Fruit fly (Drosophila melanogaster) whole organism, embryonic: ENCODE measurements around the gene SLC5A11.

Experiments used
- Antp ChIP-seq: fragments of 200-800 bp; sonication (Bioruptor generic); optimal IDR thresholded peaks from 3 replicates; lab custom pipeline; 2016; ENCODE audit warnings: missing biosample characterization, missing genetic modification characterization
- Blimp-1 ChIP-seq: fragments of 200-800 bp; sonication (Bioruptor generic); optimal IDR thresholded peaks from 3 replicates; lab custom pipeline; 2018; ENCODE audit warnings: missing biosample characterization, missing genetic modification characterization, mild to moderate bottlenecking, moderate library complexity, missing genetic modification reagents
- Bteb2 ChIP-seq: fragments of 200-800 bp; sonication (Bioruptor generic); optimal IDR thresholded peaks from 2 replicates; lab custom pipeline; 2016; ENCODE audit warnings: missing biosample characterization, missing genetic modification characterization
- CG10462 ChIP-seq: fragments of 200-800 bp; sonication (Bioruptor generic); optimal IDR thresholded peaks from 2 replicates; lab custom pipeline; 2016; ENCODE audit warnings: missing biosample characterization, missing genetic modification characterization
- CG11560 ChIP-seq: fragments of 200-800 bp; sonication (Bioruptor generic); IDR thresholded peaks from 3 replicates; pipeline ENCODE4 v1.3.6; 2022; ENCODE audit warnings: missing biosample characterization, missing genetic modification characterization
- CG12391 ChIP-seq: fragments of 200-800 bp; sonication (Bioruptor generic); optimal IDR thresholded peaks from 3 replicates; lab custom pipeline; 2018; ENCODE audit warnings: missing biosample characterization, mild to moderate bottlenecking, missing genetic modification characterization, moderate library complexity
- CG12744 ChIP-seq: fragments of 200-800 bp; sonication (Bioruptor generic); optimal IDR thresholded peaks from 2 replicates; lab custom pipeline; 2016; ENCODE audit warnings: missing biosample characterization, missing genetic modification characterization
- CG13775 ChIP-seq: fragments of 200-800 bp; sonication (Bioruptor generic); optimal IDR thresholded peaks from 3 replicates; lab custom pipeline; 2017; ENCODE audit warnings: missing biosample characterization, mild to moderate bottlenecking, missing genetic modification characterization
- CG14710 ChIP-seq: fragments of 200-800 bp; sonication (Bioruptor generic); optimal IDR thresholded peaks from 3 replicates; lab custom pipeline; 2019; ENCODE audit warnings: missing biosample characterization, mild to moderate bottlenecking, missing genetic modification characterization, moderate library complexity
- CG15514 ChIP-seq: fragments of 200-800 bp; sonication (Bioruptor generic); optimal IDR thresholded peaks from 3 replicates; lab custom pipeline; 2017; ENCODE audit warnings: missing biosample characterization, missing genetic modification characterization, mild to moderate bottlenecking, moderate library complexity, missing genetic modification reagents
- CG15696 ChIP-seq: fragments of 200-800 bp; sonication (Bioruptor generic); optimal IDR thresholded peaks from 2 replicates; lab custom pipeline; 2019; ENCODE audit warnings: missing biosample characterization, mild to moderate bottlenecking, missing genetic modification characterization, moderate library complexity
- CG2120 ChIP-seq: fragments of 200-800 bp; sonication (Bioruptor generic); optimal IDR thresholded peaks from 3 replicates; lab custom pipeline; 2016; ENCODE audit warnings: missing biosample characterization, missing genetic modification characterization
- CG3281 ChIP-seq: fragments of 200-800 bp; sonication (Bioruptor generic); optimal IDR thresholded peaks from 3 replicates; lab custom pipeline; 2017; ENCODE audit warnings: missing biosample characterization, mild to moderate bottlenecking, missing genetic modification characterization
- CG3838 ChIP-seq: fragments of 200-800 bp; sonication (Bioruptor generic); optimal IDR thresholded peaks from 3 replicates; lab custom pipeline; 2016; ENCODE audit warnings: missing biosample characterization, missing genetic modification characterization
- CG3847 ChIP-seq: fragments of 200-800 bp; sonication (Bioruptor generic); IDR thresholded peaks from 2 replicates; pipeline ENCODE4 v1.3.6; 2022; ENCODE audit warnings: missing biosample characterization, missing genetic modification characterization
- CG6654 ChIP-seq: fragments of 200-800 bp; sonication (Bioruptor generic); optimal IDR thresholded peaks from 2 replicates; lab custom pipeline; 2017; ENCODE audit warnings: missing biosample characterization, mild to moderate bottlenecking, missing genetic modification characterization
- CG7839 ChIP-seq: fragments of 200-800 bp; sonication (Bioruptor generic); optimal IDR thresholded peaks from 3 replicates; lab custom pipeline; 2018; ENCODE audit warnings: missing biosample characterization, mild to moderate bottlenecking, missing genetic modification characterization, moderate library complexity
- CG8281 ChIP-seq: fragments of 200-800 bp; sonication (Bioruptor generic); optimal IDR thresholded peaks from 2 replicates; lab custom pipeline; 2018; ENCODE audit warnings: missing biosample characterization, mild to moderate bottlenecking, missing genetic modification characterization, moderate library complexity
- HLH54F ChIP-seq: fragments of 200-800 bp; sonication (Bioruptor generic); optimal IDR thresholded peaks from 3 replicates; lab custom pipeline; 2016; ENCODE audit warnings: missing biosample characterization, missing genetic modification characterization
- Hey ChIP-seq: fragments of 200-800 bp; sonication (Bioruptor generic); optimal IDR thresholded peaks from 3 replicates; lab custom pipeline; 2018; ENCODE audit warnings: missing biosample characterization, mild to moderate bottlenecking, missing genetic modification characterization
- Kr ChIP-seq: fragments of 200-800 bp; sonication (Bioruptor generic); optimal IDR thresholded peaks from 2 replicates; lab custom pipeline; 2017; ENCODE audit warnings: missing biosample characterization, mild to moderate bottlenecking, missing genetic modification characterization
- NC2β ChIP-seq: fragments of 200-800 bp; sonication (Bioruptor generic); optimal IDR thresholded peaks from 2 replicates; lab custom pipeline; 2016; ENCODE audit warnings: missing biosample characterization, missing genetic modification characterization
- Neu2 ChIP-seq: fragments of 200-800 bp; sonication (Bioruptor generic); optimal IDR thresholded peaks from 3 replicates; lab custom pipeline; 2016; ENCODE audit warnings: missing biosample characterization, missing genetic modification characterization, borderline replicate concordance
- NfI ChIP-seq: fragments of 200-800 bp; sonication (Bioruptor generic); optimal IDR thresholded peaks from 3 replicates; lab custom pipeline; 2018; ENCODE audit warnings: missing biosample characterization, mild to moderate bottlenecking, missing genetic modification characterization, moderate library complexity
- Optix ChIP-seq: fragments of 200-800 bp; sonication (Bioruptor generic); IDR thresholded peaks from 3 replicates; pipeline ENCODE4 v1.3.6; 2022; ENCODE audit warnings: missing biosample characterization, missing genetic modification characterization
- Sry-δ ChIP-seq: fragments of 200-800 bp; sonication (Bioruptor generic); optimal IDR thresholded peaks from 2 replicates; lab custom pipeline; 2016; ENCODE audit warnings: missing biosample characterization, missing genetic modification characterization
- TFAM ChIP-seq: fragments of 200-800 bp; sonication (Bioruptor generic); optimal IDR thresholded peaks from 2 replicates; lab custom pipeline; 2017; ENCODE audit warnings: missing biosample characterization, missing genetic modification characterization, inconsistent platforms
- Xbp1 ChIP-seq: fragments of 200-800 bp; sonication (Bioruptor generic); optimal IDR thresholded peaks from 3 replicates; lab custom pipeline; 2016; ENCODE audit warnings: missing biosample characterization, mild to moderate bottlenecking, missing genetic modification characterization
- ap ChIP-seq: fragments of 200-800 bp; sonication (Bioruptor generic); IDR thresholded peaks from 2 replicates; pipeline ENCODE4 v1.3.6; 2022; ENCODE audit warnings: missing biosample characterization, missing genetic modification characterization
- ash1 ChIP-seq: fragments of 200-800 bp; sonication (Bioruptor generic); optimal IDR thresholded peaks from 2 replicates; lab custom pipeline; 2018; ENCODE audit warnings: missing biosample characterization, mild to moderate bottlenecking, missing genetic modification characterization
- az2 ChIP-seq: fragments of 200-800 bp; sonication (Bioruptor generic); optimal IDR thresholded peaks from 3 replicates; lab custom pipeline; 2016; ENCODE audit warnings: missing biosample characterization, missing genetic modification characterization
- chif ChIP-seq, 2 experiments: fragments of 200-800 bp; sonication (Bioruptor generic); optimal IDR thresholded peaks; 3 replicates each; lab custom pipeline; 2016; ENCODE audit warnings: missing biosample characterization in 2 of 2, missing genetic modification characterization in 2 of 2
- chm ChIP-seq: fragments of 200-800 bp; sonication (Bioruptor generic); IDR thresholded peaks from 2 replicates; pipeline ENCODE4 v1.3.6; 2022; ENCODE audit warnings: missing biosample characterization, missing genetic modification characterization
- chn ChIP-seq: fragments of 200-800 bp; sonication (Bioruptor generic); optimal IDR thresholded peaks from 2 replicates; lab custom pipeline; 2016; ENCODE audit warnings: missing biosample characterization, missing genetic modification characterization
- en ChIP-seq: fragments of 200-800 bp; sonication (Bioruptor generic); optimal IDR thresholded peaks from 2 replicates; lab custom pipeline; 2016; ENCODE audit warnings: missing biosample characterization, missing genetic modification characterization
- eve ChIP-seq, 2 experiments: fragments of >200 bp; optimal IDR thresholded peaks; 2 replicates each; lab custom pipeline; 2017; ENCODE audit warnings: missing biosample characterization in 2 of 2, missing genetic modification characterization in 2 of 2
- ewg ChIP-seq: fragments of 200-800 bp; sonication (Bioruptor generic); optimal IDR thresholded peaks from 3 replicates; lab custom pipeline; 2017; ENCODE audit warnings: mild to moderate bottlenecking, missing biosample characterization, missing genetic modification reagents, missing genetic modification characterization
- gcm ChIP-seq: fragments of 200-800 bp; sonication (Bioruptor generic); optimal IDR thresholded peaks from 2 replicates; lab custom pipeline; 2019; ENCODE audit warnings: missing biosample characterization, mild to moderate bottlenecking, missing genetic modification characterization, moderate library complexity
- grau ChIP-seq: fragments of 200-800 bp; optimal IDR thresholded peaks from 3 replicates; lab custom pipeline; 2019; ENCODE audit warnings: missing biosample characterization, mild to moderate bottlenecking, missing genetic modification characterization, moderate library complexity
- h ChIP-seq: fragments of >200 bp; optimal IDR thresholded peaks from 2 replicates; lab custom pipeline; 2017
- hb ChIP-seq: fragments of 200-800 bp; sonication (Bioruptor generic); IDR thresholded peaks from 3 replicates; pipeline ENCODE4 v1.3.6; 2022; ENCODE audit warnings: missing biosample characterization, missing genetic modification characterization; ENCODE audit not compliant: partially characterized antibody
- hbn ChIP-seq: fragments of 200-800 bp; sonication (Bioruptor generic); IDR thresholded peaks from 2 replicates; pipeline ENCODE4 v1.3.6; 2022; ENCODE audit warnings: missing biosample characterization, missing genetic modification characterization; ENCODE audit not compliant: partially characterized antibody
- ind ChIP-seq: fragments of 200-800 bp; sonication (Bioruptor generic); optimal IDR thresholded peaks from 3 replicates; lab custom pipeline; 2016; ENCODE audit warnings: missing biosample characterization, missing genetic modification characterization
- kay ChIP-seq: fragments of 200-800 bp; sonication (Bioruptor generic); optimal IDR thresholded peaks from 2 replicates; lab custom pipeline; 2016; ENCODE audit warnings: missing biosample characterization, missing genetic modification characterization
- peb ChIP-seq: fragments of 200-800 bp; sonication (Bioruptor generic); IDR thresholded peaks from 2 replicates; pipeline ENCODE4 v1.3.6; 2022; ENCODE audit warnings: missing biosample characterization, missing genetic modification characterization
- sens-2 ChIP-seq: fragments of 200-800 bp; sonication (Bioruptor generic); IDR thresholded peaks from 2 replicates; pipeline ENCODE4 v1.3.6; 2022; ENCODE audit warnings: missing biosample characterization, missing genetic modification characterization
- tll ChIP-seq, 2 experiments: fragments of 200-800 bp in 1 of 2; fragments of >200 bp in 1 of 2; sonication (Bioruptor generic) in 1 of 2; optimal IDR thresholded peaks; 2 replicates each; lab custom pipeline; 2017 to 2019; ENCODE audit warnings: missing biosample characterization in 2 of 2, missing genetic modification characterization in 2 of 2, mild to moderate bottlenecking in 1 of 2, moderate library complexity in 1 of 2
- tna ChIP-seq: fragments of 200-800 bp; sonication (Bioruptor generic); IDR thresholded peaks from 2 replicates; pipeline ENCODE4 v1.3.6; 2022; ENCODE audit warnings: missing biosample characterization, missing genetic modification characterization; ENCODE audit not compliant: partially characterized antibody
- yki ChIP-seq: fragments of >200 bp; optimal IDR thresholded peaks from 3 replicates; lab custom pipeline; 2018
- z ChIP-seq: fragments of 200-800 bp; sonication (Bioruptor generic); IDR thresholded peaks from 3 replicates; pipeline ENCODE4 v1.3.6; 2022; ENCODE audit warnings: missing biosample characterization, missing genetic modification characterization
- zfh2 ChIP-seq: fragments of 200-800 bp; sonication (Bioruptor generic); optimal IDR thresholded peaks from 2 replicates; lab custom pipeline; 2016; ENCODE audit warnings: missing biosample characterization, missing genetic modification characterization

Gene SLC5A11

dm6 chr2L:8165800-8166576 lies 38.9 kb downstream of the SLC5A11 start (continued):
- TF ChIP-seq CG6654 (GFP tag; lab: Kevin White, UChicago) (no peak), peb (GFP tag; lab: Robert Waterston, UW) (no peak), CG15514 (GFP tag; lab: Kevin White, UChicago) (no peak), TFAM (GFP tag; lab: Kevin White, UChicago) (no peak), eve (GFP tag; optimal IDR thresholded peaks at IDR 0.05; lab: Kevin White, UChicago) (no peak), Sry-δ (no peak), CG3838 (GFP tag; lab: Kevin White, UChicago) (no peak), CG12744 (GFP tag; lab: Kevin White, UChicago) (peak; percentile 10), kay (GFP tag; lab: Kevin White, UChicago) (no peak), Optix (GFP tag; lab: Robert Waterston, UW) (no peak), NC2β (GFP tag; lab: Kevin White, UChicago) (no peak), hbn (GFP tag; lab: Robert Waterston, UW) (no peak), Antp (GFP tag; lab: Kevin White, UChicago) (no peak), CG8281 (tag; lab: Kevin White, UChicago) (no peak), gcm (GFP tag; lab: Kevin White, UChicago) (no peak), Bteb2 (GFP tag; lab: Kevin White, UChicago) (no peak), CG13775 (GFP tag; lab: Kevin White, UChicago) (no peak), CG15696 (peak; percentile 74), Hey (no peak), az2 (GFP tag; lab: Kevin White, UChicago) (no peak), CG7839 (tag; lab: Kevin White, UChicago) (no peak), ap (GFP tag; lab: Robert Waterston, UW) (no peak), HLH54F (GFP tag; lab: Kevin White, UChicago) (no peak), Neu2 (GFP tag; lab: Kevin White, UChicago) (no peak), CG3847 (no peak), CG2120 (no peak), chif (GFP tag; optimal IDR thresholded peaks at IDR 0.05; lab: Kevin White, UChicago) (no peak), Xbp1 (GFP tag; lab: Kevin White, UChicago) (no peak), hb (GFP tag; lab: Robert Waterston, UW) (no peak), yki (lab: Kevin White, UChicago) (no peak), tna (GFP tag; lab: Robert Waterston, UW) (no peak), ewg (GFP tag; lab: Kevin White, UChicago) (no peak), CG12391 (tag; lab: Kevin White, UChicago) (peak; percentile 5), CG14710 (tag; lab: Kevin White, UChicago) (peak; percentile 26), sens-2 (no peak), ash1 (no peak), Blimp-1 (GFP tag; lab: Kevin White, UChicago) (no peak), NfI (GFP tag; lab: Kevin White, UChicago) (no peak), chn (GFP tag; lab: Kevin White, UChicago) (no peak), zfh2 (GFP tag; lab: Kevin White, UChicago) (no peak), CG3281 (GFP tag; lab: Kevin White, UChicago) (no peak), h (lab: Kevin White, UChicago) (no peak), grau (no peak), Kr (peak; percentile 47), en (GFP tag; lab: Kevin White, UChicago) (no peak), ind (GFP tag; lab: Kevin White, UChicago) (no peak), z (no peak), CG10462 (GFP tag; lab: Kevin White, UChicago) (no peak), chm (GFP tag; lab: Robert Waterston, UW) (no peak), CG11560 (tag; lab: Robert Waterston, UW) (no peak), tll (GFP tag; optimal IDR thresholded peaks at IDR 0.05; lab: Kevin White, UChicago) (peak in 1 of 2 experiments; percentile 99)
